Worm (Caenorhabditis elegans) whole organism, late embryonic: ENCODE results near the gene faxc-2.

Experiments used
- ahr-1 ChIP-seq: sonication (generic microtip); optimal IDR thresholded peaks from 2 replicates; lab custom pipeline; 2016; ENCODE audit warnings: missing genetic modification characterization, missing compliant biosample characterization
- ceh-14 ChIP-seq: sonication (generic microtip); optimal IDR thresholded peaks from 2 replicates; lab custom pipeline; 2016; ENCODE audit warnings: missing genotype, missing genetic modification characterization, missing compliant biosample characterization
- ceh-9 ChIP-seq: sonication (generic microtip); optimal IDR thresholded peaks from 2 replicates; lab custom pipeline; 2016; ENCODE audit warnings: mild to moderate bottlenecking, missing genetic modification characterization, inconsistent platforms, missing compliant biosample characterization

ce11 chrII:13320811-13321210, 11.7 kb downstream of the faxc-2 start, which contains the start of gene mac-1:
- no peak for TF ChIP-seq ahr-1 (tag; lab: Kevin White, UChicago)
- TF ChIP-seq ceh-14, result no peak
- no peak for TF ChIP-seq ceh-9
